Fruit fly (Drosophila melanogaster) whole organism, adult: ENCODE measurements around the gene hale.

ENCODE experiments used
- CG12768 ChIP-seq: fragments of 200-800 bp; sonication (Bioruptor generic); optimal IDR thresholded peaks from 2 replicates; lab custom pipeline; 2017; ENCODE audit warnings: missing biosample characterization, missing genetic modification characterization, mild to moderate bottlenecking, moderate library complexity, missing genetic modification reagents
- CG33017 ChIP-seq: fragments of 200-800 bp; sonication (Bioruptor generic); optimal IDR thresholded peaks from 2 replicates; lab custom pipeline; 2018; ENCODE audit warnings: missing biosample characterization, mild to moderate bottlenecking, missing genetic modification characterization, moderate library complexity
- CG5204 ChIP-seq: fragments of 200-800 bp; sonication (Bioruptor generic); optimal IDR thresholded peaks from 2 replicates; lab custom pipeline; 2016; ENCODE audit warnings: missing biosample characterization, missing genetic modification characterization
- CG7101 ChIP-seq: fragments of 200-800 bp; sonication (Bioruptor generic); optimal IDR thresholded peaks from 2 replicates; lab custom pipeline; 2018; ENCODE audit warnings: missing biosample characterization, mild to moderate bottlenecking, missing genetic modification characterization, moderate library complexity
- cic ChIP-seq: fragments of 200-800 bp; sonication (Bioruptor generic); optimal IDR thresholded peaks from 2 replicates; lab custom pipeline; 2017; ENCODE audit warnings: missing biosample characterization, mild to moderate bottlenecking, missing genetic modification characterization, moderate library complexity
- ovo ChIP-seq: fragments of 200-800 bp; sonication (Bioruptor generic); optimal IDR thresholded peaks from 2 replicates; lab custom pipeline; 2016; ENCODE audit warnings: missing biosample characterization, missing genetic modification characterization

- no peak for TF ChIP-seq ovo (GFP tag; lab: Kevin White, UChicago)
- TF ChIP-seq CG12768 (GFP tag; lab: Kevin White, UChicago), result no peak
- TF ChIP-seq cic (GFP tag; lab: Kevin White, UChicago), result no peak
- TF ChIP-seq CG7101 (tag; lab: Kevin White, UChicago), result no peak
- no peak for TF ChIP-seq CG33017 (tag; lab: Kevin White, UChicago)
- TF ChIP-seq CG5204 (GFP tag; lab: Kevin White, UChicago), result no peak
These were observed 5.5 kb upstream of the hale start, which contains the start of gene fln for dm6 chr3L:19991120-19991519.
